Worm (Caenorhabditis elegans) whole organism, mixed stage, embryonic: ENCODE results near the gene W04H10.1.

Experiments
- M03D4.4 ChIP-seq: sonication (generic microtip); optimal IDR thresholded peaks from 2 replicates; lab custom pipeline; 2017; ENCODE audit warnings: mild to moderate bottlenecking, missing genetic modification characterization, missing compliant biosample characterization
- bed-3 ChIP-seq: fragments of 200-800 bp; sonication (Bioruptor generic); optimal IDR thresholded peaks from 3 replicates; lab custom pipeline; 2018; ENCODE audit warnings: mild to moderate bottlenecking, missing genetic modification characterization, moderate library complexity, missing compliant biosample characterization
- ceh-39 ChIP-seq: fragments of 150-350 bp; optimal IDR thresholded peaks from 2 replicates; lab custom pipeline; 2014; ENCODE audit warnings: missing biosample characterization, missing genetic modification characterization
- ceh-43 ChIP-seq: fragments of 200-800 bp; sonication (Bioruptor generic); optimal IDR thresholded peaks from 2 replicates; lab custom pipeline; 2018; ENCODE audit warnings: mild to moderate bottlenecking, missing genetic modification characterization, moderate library complexity, missing compliant biosample characterization
- ces-1 ChIP-seq: fragments of 150-350 bp; optimal IDR thresholded peaks from 2 replicates; lab custom pipeline; 2014; ENCODE audit warnings: missing biosample characterization, missing genetic modification reagents, missing genetic modification characterization
- elt-1 ChIP-seq: sonication (generic microtip); optimal IDR thresholded peaks from 2 replicates; lab custom pipeline; 2017; ENCODE audit warnings: missing genetic modification characterization, mild to moderate bottlenecking, missing compliant biosample characterization, antibody characterized with exemption, moderate library complexity, borderline replicate concordance; ENCODE audit not compliant: insufficient read depth
- flh-1 ChIP-seq: fragments of 200-800 bp; sonication (Bioruptor generic); optimal IDR thresholded peaks from 2 replicates; lab custom pipeline; 2018; ENCODE audit warnings: mild to moderate bottlenecking, missing genetic modification characterization, moderate library complexity, missing compliant biosample characterization
- ham-2 ChIP-seq: fragments of 200-800 bp; sonication (Bioruptor generic); optimal IDR thresholded peaks from 2 replicates; lab custom pipeline; 2018; ENCODE audit warnings: mild to moderate bottlenecking, missing genetic modification characterization, missing compliant biosample characterization
- hlh-1 ChIP-seq: fragments of 150-350 bp; optimal IDR thresholded peaks from 2 replicates; lab custom pipeline; 2014; ENCODE audit warnings: missing biosample characterization, missing genetic modification reagents, missing genetic modification characterization
- lsy-2 ChIP-seq: fragments of 150-350 bp; optimal IDR thresholded peaks from 2 replicates; lab custom pipeline; 2014; ENCODE audit warnings: missing biosample characterization, missing genetic modification characterization
- mep-1 ChIP-seq: fragments of 150-350 bp; optimal IDR thresholded peaks from 2 replicates; lab custom pipeline; 2017; ENCODE audit warnings: missing biosample characterization, missing genetic modification reagents, missing genetic modification characterization, inconsistent platforms
- mls-2 ChIP-seq: sonication (generic microtip); optimal IDR thresholded peaks from 2 replicates; lab custom pipeline; 2016; ENCODE audit warnings: mild to moderate bottlenecking, missing genetic modification characterization, moderate library complexity, missing compliant biosample characterization
- nhr-2 ChIP-seq: fragments of 150-350 bp; optimal IDR thresholded peaks from 2 replicates; lab custom pipeline; 2014; ENCODE audit warnings: missing biosample characterization, missing genetic modification characterization
- pha-4 ChIP-seq: fragments of 150-350 bp; optimal IDR thresholded peaks from 2 replicates; lab custom pipeline; 2018; ENCODE audit warnings: missing biosample characterization, missing genetic modification reagents, missing genetic modification characterization
- tbx-8 ChIP-seq: fragments of 200-800 bp; sonication (Bioruptor generic); optimal IDR thresholded peaks from 2 replicates; lab custom pipeline; 2018; ENCODE audit warnings: mild to moderate bottlenecking, missing genetic modification characterization, moderate library complexity, missing compliant biosample characterization
- unc-120 ChIP-seq: sonication (generic microtip); optimal IDR thresholded peaks from 2 replicates; lab custom pipeline; 2017; ENCODE audit warnings: missing genetic modification characterization, missing compliant biosample characterization; ENCODE audit not compliant: poor library complexity, severe bottlenecking
- unc-62 ChIP-seq: fragments of 150-350 bp; optimal IDR thresholded peaks from 2 replicates; lab custom pipeline; 2014; ENCODE audit warnings: missing biosample characterization, missing genetic modification reagents, missing genetic modification characterization

Gene W04H10.1

ce11 chrII:650321-651005 is 41.6 kb downstream of the W04H10.1 start, which contains the start of the genes K07E8.7 and frpr-14:
Gene K07E8.7, minus strand, starts transcription at chrII:650367.
Gene frpr-14, plus strand, starts transcription at chrII:650955.
- TF ChIP-seq ces-1 (GFP tag; lab: Kevin White, UChicago) (peak; percentile 33), ceh-43 (no peak), lsy-2 (tag; lab: Kevin White, UChicago) (peak; percentile 28)

- TF ChIP-seq ham-2 (GFP tag; lab: Kevin White, UChicago) (peak; percentile 35), nhr-2 (tag; lab: Kevin White, UChicago) (no peak), unc-120 (no peak)
Measured at ce11 chrII:651324-651723, 42.5 kb downstream of the W04H10.1 start.

- TF ChIP-seq lsy-2 (tag; lab: Kevin White, UChicago) (no peak), mls-2 (tag; lab: Kevin White, UChicago) (no peak), pha-4 (no peak), elt-1 (no peak), tbx-8 (GFP tag; lab: Kevin White, UChicago) (no peak), flh-1 (GFP tag; lab: Kevin White, UChicago) (no peak), hlh-1 (tag; lab: Kevin White, UChicago) (no peak), ceh-39 (tag; lab: Kevin White, UChicago) (no peak), unc-62 (no peak), bed-3 (no peak), mep-1 (tag; lab: Kevin White, UChicago) (no peak), M03D4.4 (tag; lab: Kevin White, UChicago) (no peak)
- TF ChIP-seq, all 35 proteins: peak for 0
Measured at ce11 chrII:658369-658768, 49.5 kb downstream of the W04H10.1 start, which contains the start of gene sdz-24. Gene sdz-24, plus strand, starts transcription at chrII:658669.
